Fruit fly (Drosophila melanogaster) whole organism, pupa: ENCODE data around the gene mRpL11.

Experiments used
- CG10348 ChIP-seq: fragments of 200-800 bp; sonication (Bioruptor generic); IDR thresholded peaks from 2 replicates; pipeline ENCODE4 v1.3.6; 2022; ENCODE audit warnings: missing biosample characterization, missing genetic modification characterization
- CG12605 ChIP-seq: fragments of 200-800 bp; sonication (Bioruptor generic); IDR thresholded peaks from 2 replicates; pipeline ENCODE4 v1.3.6; 2022; ENCODE audit warnings: missing biosample characterization, missing genetic modification characterization
- CG13204 ChIP-seq: fragments of 200-800 bp; sonication (Bioruptor generic); optimal IDR thresholded peaks from 2 replicates; lab custom pipeline; 2018; ENCODE audit warnings: missing biosample characterization, mild to moderate bottlenecking, missing genetic modification characterization, moderate library complexity
- CG14655 ChIP-seq: fragments of 200-800 bp; sonication (Bioruptor generic); optimal IDR thresholded peaks from 3 replicates; lab custom pipeline; 2017; ENCODE audit warnings: mild to moderate bottlenecking, missing biosample characterization, missing genetic modification reagents, missing genetic modification characterization
- CG15710 ChIP-seq: fragments of 200-800 bp; sonication (Bioruptor generic); optimal IDR thresholded peaks from 2 replicates; lab custom pipeline; 2018; ENCODE audit warnings: missing biosample characterization, mild to moderate bottlenecking, missing genetic modification characterization, moderate library complexity
- CG17806 ChIP-seq: fragments of 200-800 bp; sonication (Bioruptor generic); optimal IDR thresholded peaks from 2 replicates; lab custom pipeline; 2018; ENCODE audit warnings: missing biosample characterization, mild to moderate bottlenecking, missing genetic modification characterization, moderate library complexity
- CG32121 ChIP-seq: fragments of 200-800 bp; sonication (Bioruptor generic); IDR thresholded peaks from 2 replicates; pipeline ENCODE4 v1.3.6; 2022; ENCODE audit warnings: missing biosample characterization, missing genetic modification characterization
- CG34367 ChIP-seq: fragments of 200-800 bp; sonication (Bioruptor generic); optimal IDR thresholded peaks from 2 replicates; lab custom pipeline; 2018; ENCODE audit warnings: missing biosample characterization, mild to moderate bottlenecking, missing genetic modification characterization
- CG4496 ChIP-seq: fragments of 200-800 bp; sonication (Bioruptor generic); IDR thresholded peaks from 3 replicates; pipeline ENCODE4 v1.3.6; 2022; ENCODE audit warnings: missing biosample characterization, missing genetic modification characterization
- CG8159 ChIP-seq: fragments of 200-800 bp; sonication (Bioruptor generic); optimal IDR thresholded peaks from 3 replicates; lab custom pipeline; 2018; ENCODE audit warnings: missing biosample characterization, mild to moderate bottlenecking, missing genetic modification characterization, moderate library complexity
- CG8301 ChIP-seq: fragments of 200-800 bp; sonication (Bioruptor generic); optimal IDR thresholded peaks from 2 replicates; lab custom pipeline; 2018; ENCODE audit warnings: missing biosample characterization, mild to moderate bottlenecking, missing genetic modification characterization
- CG9948 ChIP-seq: fragments of 200-800 bp; sonication (Bioruptor generic); optimal IDR thresholded peaks from 2 replicates; lab custom pipeline; 2018; ENCODE audit warnings: missing biosample characterization, mild to moderate bottlenecking, missing genetic modification characterization, moderate library complexity
- D1 ChIP-seq: fragments of 200-800 bp; sonication (Bioruptor generic); optimal IDR thresholded peaks from 2 replicates; lab custom pipeline; 2018; ENCODE audit warnings: missing biosample characterization, mild to moderate bottlenecking, missing genetic modification characterization, moderate library complexity
- EcR ChIP-seq: fragments of 200-800 bp; sonication (Bioruptor generic); optimal IDR thresholded peaks from 3 replicates; lab custom pipeline; 2019; ENCODE audit warnings: missing biosample characterization, missing genetic modification characterization, mild to moderate bottlenecking, moderate library complexity, missing genetic modification reagents
- Ets98B ChIP-seq: fragments of 200-800 bp; sonication (Bioruptor generic); IDR thresholded peaks from 2 replicates; pipeline ENCODE4 v1.3.6; 2022; ENCODE audit warnings: missing biosample characterization, missing genetic modification characterization
- Pif1A ChIP-seq: fragments of 200-800 bp; sonication (Bioruptor generic); optimal IDR thresholded peaks from 3 replicates; lab custom pipeline; 2016; ENCODE audit warnings: missing biosample characterization, missing genetic modification characterization
- Pif1B ChIP-seq: fragments of 200-800 bp; sonication (Bioruptor generic); optimal IDR thresholded peaks from 3 replicates; lab custom pipeline; 2016; ENCODE audit warnings: missing biosample characterization, missing genetic modification characterization
- Snoo ChIP-seq: fragments of 200-800 bp; sonication (Bioruptor generic); optimal IDR thresholded peaks from 3 replicates; lab custom pipeline; 2017; ENCODE audit warnings: missing biosample characterization, mild to moderate bottlenecking, missing genetic modification characterization, inconsistent platforms
- fd96Ca ChIP-seq: fragments of 200-800 bp; sonication (Bioruptor generic); IDR thresholded peaks from 3 replicates; pipeline ENCODE4 v1.3.6; 2022; ENCODE audit warnings: missing biosample characterization, missing genetic modification characterization
- gl ChIP-seq: fragments of 200-800 bp; sonication (Bioruptor generic); optimal IDR thresholded peaks from 2 replicates; lab custom pipeline; 2018; ENCODE audit warnings: missing biosample characterization, mild to moderate bottlenecking, missing genetic modification characterization
- rn ChIP-seq: fragments of 200-800 bp; sonication (Bioruptor generic); IDR thresholded peaks from 2 replicates; pipeline ENCODE4 v1.3.6; 2022; ENCODE audit warnings: missing biosample characterization, missing genetic modification characterization

The mRpL11 gene

dm6 chr3R:14511123-14511908, at the start of gene mRpL11, which contains the start of gene HtrA2:
Gene mRpL11 (plus strand): TSS chr3R:14511838.
Gene HtrA2 (minus strand): TSS chr3R:14511712.
- TF ChIP-seq CG10348 (GFP tag; lab: Robert Waterston, UW) (no peak), CG14655 (GFP tag; lab: Kevin White, UChicago) (no peak), gl (tag; lab: Kevin White, UChicago) (no peak), CG8301 (peak; percentile 9), CG34367 (tag; lab: Kevin White, UChicago) (peak; percentile 38), Snoo (tag; lab: Kevin White, UChicago) (peak; percentile 25), Ets98B (GFP tag; lab: Robert Waterston, UW) (no peak), CG13204 (no peak), CG15710 (peak; percentile 47), Pif1B (GFP tag; lab: Kevin White, UChicago) (no peak), D1 (tag; lab: Kevin White, UChicago) (no peak), rn (GFP tag; lab: Robert Waterston, UW) (no peak), Pif1A (GFP tag; lab: Kevin White, UChicago) (peak; percentile 27), CG8159 (tag; lab: Kevin White, UChicago) (peak; percentile 54), CG9948 (tag; lab: Kevin White, UChicago) (no peak), CG12605 (GFP tag; lab: Robert Waterston, UW) (no peak), EcR (no peak), CG17806 (tag; lab: Kevin White, UChicago) (peak; percentile 34), CG4496 (GFP tag; lab: Robert Waterston, UW) (peak; percentile 53; the same call in 2 of the 3 replicates), fd96Ca (no peak), CG32121 (GFP tag; lab: Robert Waterston, UW) (no peak)
- TF ChIP-seq, all 21 proteins: peak for 8

dm6 chr3R:14462341-14462740, 49.3 kb upstream of the mRpL11 start:
- TF ChIP-seq gl (tag; lab: Kevin White, UChicago) (no peak), EcR (peak; percentile 85)

DNA sequence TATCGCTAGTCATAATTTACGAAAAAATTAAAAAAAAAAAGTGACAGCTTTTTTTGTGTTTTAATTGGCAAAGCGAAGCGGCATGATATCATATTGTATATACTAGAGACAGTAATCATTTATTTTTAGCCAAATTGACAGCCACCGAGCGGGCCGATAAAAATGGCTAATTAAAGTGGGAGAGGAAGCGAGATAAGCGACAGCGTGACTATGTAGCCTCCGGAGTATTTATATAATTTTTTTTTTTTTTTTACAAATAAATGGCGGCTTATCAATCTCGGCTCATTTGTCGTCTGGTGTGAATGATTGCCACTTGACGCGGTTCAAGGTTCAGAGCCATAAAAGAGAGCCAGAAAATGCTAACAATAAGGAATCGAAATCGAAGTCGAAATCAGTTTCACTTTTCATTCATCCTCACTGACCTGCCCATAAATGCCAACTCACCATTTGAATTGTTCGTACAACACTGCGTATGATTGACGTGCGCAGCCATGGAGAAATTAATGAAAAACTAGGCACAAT, 48.7 kb upstream of the mRpL11 start:
- TF ChIP-seq gl (tag; lab: Kevin White, UChicago) (no peak), Snoo (tag; lab: Kevin White, UChicago) (no peak), CG15710 (no peak), rn (GFP tag; lab: Robert Waterston, UW) (no peak), Pif1B (GFP tag; lab: Kevin White, UChicago) (no peak), CG4496 (GFP tag; lab: Robert Waterston, UW) (no peak), CG34367 (tag; lab: Kevin White, UChicago) (no peak), CG10348 (GFP tag; lab: Robert Waterston, UW) (no peak), D1 (tag; lab: Kevin White, UChicago) (no peak), fd96Ca (no peak), EcR (no peak), CG8301 (no peak), CG12605 (GFP tag; lab: Robert Waterston, UW) (no peak)

- TF ChIP-seq CG12605 (GFP tag; lab: Robert Waterston, UW) = no peak
- TF ChIP-seq CG9948 (tag; lab: Kevin White, UChicago) = no peak
- TF ChIP-seq Ets98B (GFP tag; lab: Robert Waterston, UW) = no peak
- TF ChIP-seq, all 21 proteins: peak for 0
These were observed 47.2 kb upstream of the mRpL11 start for dm6 chr3R:14464423-14464822.

DNA sequence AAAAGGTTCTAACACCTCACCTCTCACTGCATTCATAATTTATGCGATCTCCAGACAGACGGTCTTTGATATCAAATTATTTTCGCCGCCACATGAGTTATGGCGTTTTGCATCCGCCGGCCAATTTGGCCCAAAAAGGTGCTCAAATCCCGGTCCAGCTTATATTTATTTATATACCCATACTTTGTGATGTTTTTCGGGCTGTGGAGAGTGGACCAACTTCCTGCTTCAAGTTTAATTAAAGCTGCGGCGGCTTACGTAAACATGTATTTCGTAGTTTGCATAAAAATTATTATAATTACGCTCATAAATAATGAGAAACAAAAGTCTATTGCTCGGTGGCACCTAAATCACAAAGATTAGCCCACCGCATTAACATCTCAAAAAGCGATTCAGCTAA, 46.5 kb upstream of the mRpL11 start:
- TF ChIP-seq gl (tag; lab: Kevin White, UChicago) = no peak
- no peak for TF ChIP-seq CG34367 (tag; lab: Kevin White, UChicago)
- TF ChIP-seq CG15710 = no peak
- no peak for TF ChIP-seq rn (GFP tag; lab: Robert Waterston, UW)
- TF ChIP-seq CG12605 (GFP tag; lab: Robert Waterston, UW) = no peak
- no peak for TF ChIP-seq CG8301
- TF ChIP-seq D1 (tag; lab: Kevin White, UChicago) = no peak
- no peak for TF ChIP-seq CG10348 (GFP tag; lab: Robert Waterston, UW)
- TF ChIP-seq EcR = no peak
- TF ChIP-seq CG9948 (tag; lab: Kevin White, UChicago) = no peak

DNA sequence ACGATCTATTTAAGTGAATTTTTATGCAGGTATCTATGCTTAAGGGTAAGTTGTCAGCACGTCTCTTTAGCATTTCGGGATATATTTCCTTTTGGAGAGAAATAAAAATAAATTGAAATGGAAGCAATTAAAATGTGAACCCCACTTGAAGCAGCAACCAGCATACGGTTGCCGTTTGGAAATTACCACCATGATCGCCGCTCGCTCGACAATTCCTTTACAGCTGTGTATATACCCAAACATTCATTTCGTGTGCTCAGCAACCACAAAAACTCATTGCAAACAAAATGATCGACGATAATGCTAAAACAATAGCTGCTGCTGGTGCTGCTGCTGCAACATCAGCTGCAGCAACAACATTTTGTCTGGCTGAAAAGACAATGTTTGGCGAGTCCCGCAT, 45.3 kb upstream of the mRpL11 start:
- no peak for TF ChIP-seq rn (GFP tag; lab: Robert Waterston, UW)
- TF ChIP-seq CG4496 (GFP tag; lab: Robert Waterston, UW) = no peak
- TF ChIP-seq CG34367 (tag; lab: Kevin White, UChicago) = no peak
- no peak for TF ChIP-seq CG10348 (GFP tag; lab: Robert Waterston, UW)
- no peak for TF ChIP-seq CG15710
- no peak for TF ChIP-seq CG14655 (GFP tag; lab: Kevin White, UChicago)
- TF ChIP-seq CG32121 (GFP tag; lab: Robert Waterston, UW) = no peak
- no peak for TF ChIP-seq Pif1B (GFP tag; lab: Kevin White, UChicago)
